Fruit fly (Drosophila melanogaster) whole organism, prepupa: Measurements from ENCODE around the gene Nepl20.
A peak's percentile ranks its signal among the peaks of the same experiment; 100 is the strongest.

Source experiments
- Blimp-1 ChIP-seq: fragments of 200-800 bp; sonication (Bioruptor generic); optimal IDR thresholded peaks from 3 replicates; lab custom pipeline; 2017; ENCODE audit warnings: missing biosample characterization, missing genetic modification characterization, mild to moderate bottlenecking, moderate library complexity, missing genetic modification reagents
- CG10631 ChIP-seq: fragments of 200-800 bp; sonication (Bioruptor generic); optimal IDR thresholded peaks from 2 replicates; lab custom pipeline; 2016; ENCODE audit warnings: missing biosample characterization, missing genetic modification characterization
- CG10669 ChIP-seq: fragments of 200-800 bp; sonication (Bioruptor generic); optimal IDR thresholded peaks from 3 replicates; lab custom pipeline; 2018; ENCODE audit warnings: missing biosample characterization, mild to moderate bottlenecking, missing genetic modification characterization, moderate library complexity
- CG11294 ChIP-seq: fragments of 200-800 bp; sonication (Bioruptor generic); IDR thresholded peaks from 2 replicates; pipeline ENCODE4 v1.3.6; 2022; ENCODE audit warnings: missing biosample characterization, missing genetic modification characterization
- CG11762 ChIP-seq: fragments of 200-800 bp; sonication (Bioruptor generic); optimal IDR thresholded peaks from 3 replicates; lab custom pipeline; 2016; ENCODE audit warnings: missing biosample characterization, missing genetic modification characterization; ENCODE audit not compliant: insufficient read depth
- CG15336 ChIP-seq: fragments of 200-800 bp; sonication (Bioruptor generic); IDR thresholded peaks from 2 replicates; pipeline ENCODE4 v1.3.6; 2022; ENCODE audit warnings: missing biosample characterization, missing genetic modification characterization
- CG16779 ChIP-seq: fragments of 200-800 bp; sonication (Bioruptor generic); optimal IDR thresholded peaks from 3 replicates; lab custom pipeline; 2017; ENCODE audit warnings: missing biosample characterization, mild to moderate bottlenecking, missing genetic modification characterization
- CG32006 ChIP-seq: fragments of 200-800 bp; sonication (Bioruptor generic); optimal IDR thresholded peaks from 3 replicates; lab custom pipeline; 2017; ENCODE audit warnings: missing biosample characterization, mild to moderate bottlenecking, missing genetic modification characterization
- CG34406 ChIP-seq: fragments of 200-800 bp; sonication (Bioruptor generic); optimal IDR thresholded peaks from 3 replicates; lab custom pipeline; 2016; ENCODE audit warnings: missing biosample characterization, missing genetic modification characterization
- CG3919 ChIP-seq: fragments of 200-800 bp; sonication (Bioruptor generic); optimal IDR thresholded peaks from 3 replicates; lab custom pipeline; 2016; ENCODE audit warnings: missing biosample characterization, missing genetic modification characterization
- CG4318 ChIP-seq: fragments of 200-800 bp; sonication (Bioruptor generic); optimal IDR thresholded peaks from 3 replicates; lab custom pipeline; 2017; ENCODE audit warnings: missing biosample characterization, mild to moderate bottlenecking, missing genetic modification characterization
- CG6163 ChIP-seq: fragments of 200-800 bp; sonication (Bioruptor generic); IDR thresholded peaks from 3 replicates; pipeline ENCODE4 v1.3.6; 2022; ENCODE audit warnings: missing biosample characterization, missing genetic modification characterization
- CG6276 ChIP-seq: fragments of 200-800 bp; sonication (Bioruptor generic); optimal IDR thresholded peaks from 2 replicates; lab custom pipeline; 2017; ENCODE audit warnings: missing biosample characterization, mild to moderate bottlenecking, missing genetic modification characterization
- CG6792 ChIP-seq: fragments of 200-800 bp; sonication (Bioruptor generic); optimal IDR thresholded peaks from 3 replicates; lab custom pipeline; 2016; ENCODE audit warnings: missing biosample characterization, missing genetic modification characterization
- CG6808 ChIP-seq: fragments of 200-800 bp; sonication (Bioruptor generic); optimal IDR thresholded peaks from 3 replicates; lab custom pipeline; 2017; ENCODE audit warnings: missing biosample characterization, missing genetic modification characterization, mild to moderate bottlenecking, moderate library complexity, missing genetic modification reagents
- CG6854 ChIP-seq: fragments of 200-800 bp; sonication (Bioruptor generic); optimal IDR thresholded peaks from 2 replicates; lab custom pipeline; 2017; ENCODE audit warnings: missing biosample characterization, mild to moderate bottlenecking, missing genetic modification characterization
- CG7368 ChIP-seq: fragments of 200-800 bp; sonication (Bioruptor generic); optimal IDR thresholded peaks from 3 replicates; lab custom pipeline; 2016; ENCODE audit warnings: missing biosample characterization, missing genetic modification characterization
- CG8319 ChIP-seq: fragments of 200-800 bp; sonication (Bioruptor generic); optimal IDR thresholded peaks from 3 replicates; lab custom pipeline; 2016; ENCODE audit warnings: missing biosample characterization, missing genetic modification characterization
- CG9139 ChIP-seq: fragments of 200-800 bp; sonication (Bioruptor generic); optimal IDR thresholded peaks from 3 replicates; lab custom pipeline; 2017; ENCODE audit warnings: missing biosample characterization, mild to moderate bottlenecking, missing genetic modification characterization
- Eip75B ChIP-seq: fragments of 200-800 bp; sonication (Bioruptor generic); optimal IDR thresholded peaks from 3 replicates; lab custom pipeline; 2016; ENCODE audit warnings: missing biosample characterization, missing genetic modification characterization
- Eip93F ChIP-seq: fragments of 200-800 bp; sonication (Bioruptor generic); optimal IDR thresholded peaks from 2 replicates; lab custom pipeline; 2016; ENCODE audit warnings: missing biosample characterization, mild to moderate bottlenecking, missing genetic modification characterization
- Ets21C ChIP-seq: fragments of 200-800 bp; sonication (Bioruptor generic); optimal IDR thresholded peaks from 3 replicates; lab custom pipeline; 2016; ENCODE audit warnings: missing biosample characterization, missing genetic modification characterization
- Ets96B ChIP-seq: fragments of 200-800 bp; optimal IDR thresholded peaks from 2 replicates; lab custom pipeline; 2019; ENCODE audit warnings: missing biosample characterization, mild to moderate bottlenecking, missing genetic modification characterization, moderate library complexity
- Hr38 ChIP-seq: sonication (Bioruptor generic); optimal IDR thresholded peaks from 2 replicates; lab custom pipeline; 2016; ENCODE audit warnings: missing biosample characterization, missing genetic modification characterization
- Hr39 ChIP-seq: fragments of 200-800 bp; sonication (Bioruptor generic); optimal IDR thresholded peaks from 2 replicates; lab custom pipeline; 2016; ENCODE audit warnings: missing biosample characterization, missing genetic modification characterization
- Hr4 ChIP-seq: fragments of 200-800 bp; sonication (Bioruptor generic); optimal IDR thresholded peaks from 3 replicates; lab custom pipeline; 2016; ENCODE audit warnings: missing biosample characterization, missing genetic modification characterization
- Lpt ChIP-seq: fragments of 200-800 bp; sonication (Bioruptor generic); optimal IDR thresholded peaks from 3 replicates; lab custom pipeline; 2016; ENCODE audit warnings: missing biosample characterization, missing genetic modification characterization
- Met ChIP-seq: fragments of 200-800 bp; sonication (Bioruptor generic); optimal IDR thresholded peaks from 3 replicates; lab custom pipeline; 2016; ENCODE audit warnings: missing biosample characterization, missing genetic modification characterization
- Smox ChIP-seq: fragments of 200-800 bp; sonication (Bioruptor generic); optimal IDR thresholded peaks from 3 replicates; lab custom pipeline; 2016; ENCODE audit warnings: missing biosample characterization, missing genetic modification characterization
- Sox15 ChIP-seq: fragments of 200-800 bp; sonication (Bioruptor generic); optimal IDR thresholded peaks from 3 replicates; lab custom pipeline; 2016; ENCODE audit warnings: missing biosample characterization, missing genetic modification characterization
- acj6 ChIP-seq: fragments of 200-800 bp; sonication (Bioruptor generic); optimal IDR thresholded peaks from 3 replicates; lab custom pipeline; 2016; ENCODE audit warnings: missing biosample characterization, missing genetic modification characterization
- dac ChIP-seq: fragments of 200-800 bp; sonication (Bioruptor generic); optimal IDR thresholded peaks from 2 replicates; lab custom pipeline; 2017; ENCODE audit warnings: missing biosample characterization, mild to moderate bottlenecking, missing genetic modification characterization
- dsx ChIP-seq: fragments of 200-800 bp; optimal IDR thresholded peaks from 3 replicates; lab custom pipeline; 2019; ENCODE audit warnings: missing biosample characterization, mild to moderate bottlenecking, missing genetic modification characterization, moderate library complexity; ENCODE audit not compliant: poor library complexity, severe bottlenecking
- eg ChIP-seq: fragments of 200-800 bp; sonication (Bioruptor generic); IDR thresholded peaks from 3 replicates; pipeline ENCODE4 v1.3.6; 2022; ENCODE audit warnings: missing biosample characterization, missing genetic modification characterization
- esn ChIP-seq: fragments of 200-800 bp; sonication (Bioruptor generic); optimal IDR thresholded peaks from 2 replicates; lab custom pipeline; 2016; ENCODE audit warnings: missing biosample characterization, mild to moderate bottlenecking, missing genetic modification characterization, moderate library complexity
- fd59A ChIP-seq: fragments of 200-800 bp; sonication (Bioruptor generic); optimal IDR thresholded peaks from 2 replicates; lab custom pipeline; 2017; ENCODE audit warnings: missing biosample characterization, mild to moderate bottlenecking, missing genetic modification characterization, missing genetic modification reagents
- fd85E ChIP-seq: fragments of 200-800 bp; sonication (Bioruptor generic); optimal IDR thresholded peaks from 3 replicates; lab custom pipeline; 2016; ENCODE audit warnings: missing biosample characterization, missing genetic modification characterization
- fkh ChIP-seq: fragments of 200-800 bp; sonication (Bioruptor generic); optimal IDR thresholded peaks from 3 replicates; lab custom pipeline; 2017; ENCODE audit warnings: missing biosample characterization, mild to moderate bottlenecking, missing genetic modification characterization, moderate library complexity
- lz ChIP-seq: fragments of 200-800 bp; sonication (Bioruptor generic); optimal IDR thresholded peaks from 3 replicates; lab custom pipeline; 2016; ENCODE audit warnings: missing biosample characterization, missing genetic modification characterization
- net ChIP-seq: fragments of 200-800 bp; sonication (Bioruptor generic); optimal IDR thresholded peaks from 3 replicates; lab custom pipeline; 2016; ENCODE audit warnings: missing biosample characterization, missing genetic modification characterization
- salr ChIP-seq, 2 experiments: fragments of 200-800 bp; sonication (Bioruptor generic); optimal IDR thresholded peaks; 3 replicates each; lab custom pipeline; 2016 to 2018; ENCODE audit warnings: missing biosample characterization in 2 of 2, missing genetic modification characterization in 2 of 2, mild to moderate bottlenecking in 1 of 2
- spab ChIP-seq: fragments of 200-800 bp; sonication (Bioruptor generic); optimal IDR thresholded peaks from 2 replicates; lab custom pipeline; 2017; ENCODE audit warnings: missing biosample characterization, mild to moderate bottlenecking, missing genetic modification characterization, missing genetic modification reagents
- ss ChIP-seq, 2 experiments: fragments of 200-800 bp; sonication (Bioruptor generic); optimal IDR thresholded peaks; 2 replicates in 1 of 2; 3 replicates in 1 of 2; lab custom pipeline; 2017 to 2018; ENCODE audit warnings: mild to moderate bottlenecking in 2 of 2, missing biosample characterization in 2 of 2, missing genetic modification characterization in 2 of 2, moderate library complexity in 1 of 2
- svp ChIP-seq: fragments of 200-800 bp; sonication (Bioruptor generic); peaks from one replicate; lab custom pipeline; 2016; ENCODE audit warnings: missing biosample characterization, missing genetic modification characterization
- topi ChIP-seq: fragments of 200-800 bp; sonication (Bioruptor generic); optimal IDR thresholded peaks from 3 replicates; lab custom pipeline; 2016; ENCODE audit warnings: missing biosample characterization, missing genetic modification characterization
- vri ChIP-seq: fragments of 200-800 bp; sonication (Bioruptor generic); optimal IDR thresholded peaks from 3 replicates; lab custom pipeline; 2016; ENCODE audit warnings: missing biosample characterization, mild to moderate bottlenecking, missing genetic modification characterization

The Nepl20 gene

dm6 chr3R:28844611-28845376 lies 35.8 kb upstream of the Nepl20 start, which contains the start of the genes Apc and spg (continued):
- TF ChIP-seq Blimp-1 (GFP tag; lab: Kevin White, UChicago) (no peak), CG3919 (GFP tag; lab: Kevin White, UChicago) (peak; percentile 33), CG32006 (GFP tag; lab: Kevin White, UChicago) (no peak), dsx (GFP tag; lab: Kevin White, UChicago) (no peak), CG10631 (GFP tag; lab: Kevin White, UChicago) (peak; percentile 48), CG6163 (GFP tag; lab: Robert Waterston, UW) (peak; percentile 53; the same call in 1 of the 3 replicates), CG4318 (GFP tag; lab: Kevin White, UChicago) (no peak), spab (GFP tag; lab: Kevin White, UChicago) (no peak), Eip75B (GFP tag; lab: Kevin White, UChicago) (no peak), CG15336 (GFP tag; lab: Robert Waterston, UW) (no peak), Ets21C (GFP tag; lab: Kevin White, UChicago) (no peak), svp (peak; percentile 80), ss (GFP tag; optimal IDR thresholded peaks at IDR 0.05; lab: Kevin White, UChicago) (peak; percentile 41 to 59), Hr4 (peak; percentile 31)

- TF ChIP-seq salr (GFP tag; optimal IDR thresholded peaks at IDR 0.05; lab: Kevin White, UChicago) (no peak), Met (GFP tag; lab: Kevin White, UChicago) (no peak), acj6 (GFP tag; lab: Kevin White, UChicago) (no peak), CG8319 (GFP tag; lab: Kevin White, UChicago) (no peak), CG9139 (GFP tag; lab: Kevin White, UChicago) (no peak), fkh (GFP tag; lab: Kevin White, UChicago) (no peak), dac (GFP tag; lab: Kevin White, UChicago) (no peak), vri (GFP tag; lab: Kevin White, UChicago) (no peak), Lpt (GFP tag; lab: Kevin White, UChicago) (no peak), fd85E (no peak), CG3919 (GFP tag; lab: Kevin White, UChicago) (no peak), Ets96B (tag; lab: Kevin White, UChicago) (no peak), CG11294 (GFP tag; lab: Robert Waterston, UW) (no peak), CG16779 (tag; lab: Kevin White, UChicago) (no peak), fd59A (GFP tag; lab: Kevin White, UChicago) (no peak), esn (peak; percentile 48), Sox15 (GFP tag; lab: Kevin White, UChicago) (no peak), CG6808 (GFP tag; lab: Kevin White, UChicago) (no peak), ss (GFP tag; optimal IDR thresholded peaks at IDR 0.05; lab: Kevin White, UChicago) (no peak), net (GFP tag; lab: Kevin White, UChicago) (no peak), svp (no peak), CG6792 (GFP tag; lab: Kevin White, UChicago) (no peak), CG7368 (GFP tag; lab: Kevin White, UChicago) (no peak), CG11762 (GFP tag; lab: Kevin White, UChicago) (no peak), Hr38 (GFP tag; lab: Kevin White, UChicago) (no peak), eg (GFP tag; lab: Robert Waterston, UW) (no peak), CG4318 (GFP tag; lab: Kevin White, UChicago) (no peak), Blimp-1 (GFP tag; lab: Kevin White, UChicago) (peak; percentile 88), Hr39 (GFP tag; lab: Kevin White, UChicago) (no peak), CG6276 (GFP tag; lab: Kevin White, UChicago) (peak; percentile 9), lz (no peak), CG34406 (GFP tag; lab: Kevin White, UChicago) (no peak), spab (GFP tag; lab: Kevin White, UChicago) (no peak), CG6854 (GFP tag; lab: Kevin White, UChicago) (no peak), Eip93F (GFP tag; lab: Kevin White, UChicago) (no peak), topi (GFP tag; lab: Kevin White, UChicago) (no peak), dsx (GFP tag; lab: Kevin White, UChicago) (peak; percentile 90), Ets21C (GFP tag; lab: Kevin White, UChicago) (no peak), CG10669 (no peak), Smox (GFP tag; lab: Kevin White, UChicago) (no peak), CG6163 (GFP tag; lab: Robert Waterston, UW) (no peak)
Observed at dm6 chr3R:28845377-28845876, 35.2 kb upstream of the Nepl20 start.
